Fruit fly (Drosophila melanogaster) S2 (cell line): ENCODE data around the gene ND-75.

Experiments
- CG8478 ChIP-seq: fragments of >200 bp; optimal IDR thresholded peaks from 2 replicates; lab custom pipeline; 2018
- CTCF ChIP-seq, 2 experiments: fragments of >200 bp; optimal IDR thresholded peaks; 2 replicates each; lab custom pipeline; 2018

DNA sequence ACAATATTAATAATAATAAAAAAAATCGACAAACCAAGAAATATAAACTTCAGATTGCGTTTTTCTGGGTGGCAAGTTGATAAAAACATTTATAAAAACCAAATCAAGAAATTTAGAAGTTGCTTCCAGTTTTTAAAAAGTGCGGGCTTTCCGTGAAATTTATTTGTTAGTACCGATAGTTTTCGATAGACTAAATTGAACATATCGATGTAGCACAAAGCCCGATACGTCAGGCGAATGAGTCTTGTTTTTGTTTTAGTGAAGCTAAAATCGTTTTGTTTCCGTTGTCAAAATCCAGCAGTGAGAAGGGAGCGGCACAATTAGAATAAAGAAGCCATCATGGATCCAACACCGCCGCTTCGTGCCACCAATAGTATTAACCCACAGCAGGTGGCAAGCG is 11.1 kb downstream of the ND-75 start, which contains the start of gene CG2147:
- TF ChIP-seq CG8478 (lab: Kevin White, UChicago) = no peak
- TF ChIP-seq CTCF (optimal IDR thresholded peaks at IDR 0.05; lab: Kevin White, UChicago) = no peak
